Fruit fly (Drosophila melanogaster): ENCODE results near the gene CG10700.

- TF ChIP-seq CG11617 (GFP tag; optimal IDR thresholded peaks at IDR 0.05) (peak; percentile 78), CG12768 (GFP tag; optimal IDR thresholded peaks at IDR 0.05) (peak; percentile 51), tj (GFP tag; optimal IDR thresholded peaks at IDR 0.05) (peak; percentile 60), CG14711 (tag; optimal IDR thresholded peaks at IDR 0.05) (peak; percentile 83), ovo (GFP tag; optimal IDR thresholded peaks at IDR 0.05) (peak; percentile 29), kay (GFP tag; ENCODE audit: borderline replicate concordance) (no peak), Clk (GFP tag; optimal IDR thresholded peaks at IDR 0.05) (peak; percentile 62), cnc (optimal IDR thresholded peaks at IDR 0.05) (peak; percentile 97 to 99), toe (GFP tag; optimal IDR thresholded peaks at IDR 0.05) (no peak), Mnt (GFP tag; optimal IDR thresholded peaks at IDR 0.05) (peak; percentile 90), cic (GFP tag; optimal IDR thresholded peaks at IDR 0.05) (no peak), CG7101 (tag; optimal IDR thresholded peaks at IDR 0.05) (peak; percentile 83), CG33017 (tag; optimal IDR thresholded peaks at IDR 0.05) (peak; percentile 73), bab1 (GFP tag; optimal IDR thresholded peaks at IDR 0.05) (peak; percentile 84)
Measured at dm6 chr2L:19051534-19052100, 27.2 kb downstream of the CG10700 start, which contains the start of gene Rpn3.

All from whole organism, adult.